Worm (Caenorhabditis elegans) whole organism, L2 larva: Measurements from ENCODE around the gene unc-78.

Experiments
- ZK546.5 ChIP-seq: sonication (generic microtip); optimal IDR thresholded peaks from 2 replicates; lab custom pipeline; 2017; ENCODE audit warnings: missing biosample characterization, missing genetic modification characterization
- alr-1 ChIP-seq: fragments of 150-350 bp; optimal IDR thresholded peaks from 2 replicates; lab custom pipeline; 2014; ENCODE audit warnings: missing biosample characterization, missing genetic modification characterization
- ama-1 ChIP-seq: fragments of 150-350 bp; optimal IDR thresholded peaks from 2 replicates; lab custom pipeline; 2018; ENCODE audit warnings: inconsistent platforms
- blmp-1 ChIP-seq: sonication (generic microtip); optimal IDR thresholded peaks from 2 replicates; lab custom pipeline; 2017; ENCODE audit warnings: missing genetic modification characterization, mild to moderate bottlenecking, missing compliant biosample characterization, antibody characterized with exemption, moderate library complexity; ENCODE audit not compliant: insufficient read depth
- crh-2 ChIP-seq: sonication (generic microtip); optimal IDR thresholded peaks from 2 replicates; lab custom pipeline; 2017; ENCODE audit warnings: missing biosample characterization, missing genetic modification characterization
- egl-27 ChIP-seq: sonication (generic microtip); optimal IDR thresholded peaks from 3 replicates; lab custom pipeline; 2017; ENCODE audit warnings: missing biosample characterization, missing genetic modification reagents, missing genetic modification characterization
- gmeb-1 ChIP-seq: fragments of 150-350 bp; optimal IDR thresholded peaks from 2 replicates; lab custom pipeline; 2014; ENCODE audit warnings: missing biosample characterization, missing genetic modification characterization
- lin-13 ChIP-seq: fragments of 150-350 bp; optimal IDR thresholded peaks from 2 replicates; lab custom pipeline; 2014; ENCODE audit warnings: missing biosample characterization, missing genetic modification reagents, missing genetic modification characterization
- nhr-77 ChIP-seq: fragments of 150-350 bp; optimal IDR thresholded peaks from 2 replicates; lab custom pipeline; 2014; ENCODE audit warnings: missing biosample characterization, missing genetic modification characterization
- unc-39 ChIP-seq: fragments of 150-350 bp; optimal IDR thresholded peaks from 2 replicates; lab custom pipeline; 2014; ENCODE audit warnings: missing biosample characterization, missing genetic modification characterization

DNA sequence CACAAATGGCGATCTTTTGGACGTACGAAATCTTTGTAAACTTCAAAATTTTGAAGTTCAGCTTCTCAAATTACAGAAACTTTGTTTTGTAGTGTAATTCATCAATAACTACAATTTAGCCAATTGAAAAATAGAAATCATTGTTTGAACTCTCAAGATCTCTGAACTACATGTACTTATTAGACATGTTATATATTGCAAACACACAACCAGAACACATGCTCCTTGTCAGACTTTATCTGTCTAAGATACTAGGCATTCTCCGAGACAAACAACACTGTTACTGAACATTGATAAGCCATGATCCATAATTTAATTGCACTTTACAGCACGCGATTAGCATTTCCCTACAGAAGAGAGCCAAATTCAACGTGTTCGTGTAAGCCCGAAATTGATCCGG lies 13.1 kb upstream of the unc-78 start, which contains the start of gene ZK813.6:
- TF ChIP-seq unc-39 (tag; lab: Kevin White, UChicago) (no peak), crh-2 (tag; lab: Kevin White, UChicago) (no peak), ama-1 (no peak), nhr-77 (tag; lab: Kevin White, UChicago) (no peak), gmeb-1 (tag; lab: Kevin White, UChicago) (no peak), blmp-1 (no peak), lin-13 (no peak), egl-27 (tag; lab: Kevin White, UChicago) (no peak), alr-1 (tag; lab: Kevin White, UChicago) (no peak), ZK546.5 (no peak)
